Fruit fly (Drosophila melanogaster) whole organism, adult: ENCODE data around the gene RpS30.

ENCODE experiments used
- CG1620 ChIP-seq: fragments of 200-800 bp; sonication (Bioruptor generic); optimal IDR thresholded peaks from 2 replicates; lab custom pipeline; 2016; ENCODE audit warnings: missing biosample characterization, missing genetic modification characterization
- CG5204 ChIP-seq: fragments of 200-800 bp; sonication (Bioruptor generic); optimal IDR thresholded peaks from 2 replicates; lab custom pipeline; 2016; ENCODE audit warnings: missing biosample characterization, missing genetic modification characterization
- CG7045 ChIP-seq: fragments of 200-800 bp; sonication (Bioruptor generic); optimal IDR thresholded peaks from 2 replicates; lab custom pipeline; 2017; ENCODE audit warnings: missing biosample characterization, mild to moderate bottlenecking, missing genetic modification characterization
- Hr96 ChIP-seq: fragments of 200-800 bp; sonication (Bioruptor generic); optimal IDR thresholded peaks from 2 replicates; lab custom pipeline; 2016; ENCODE audit warnings: missing biosample characterization, missing genetic modification characterization
- bab1 ChIP-seq: fragments of 200-800 bp; sonication (Bioruptor generic); optimal IDR thresholded peaks from 3 replicates; lab custom pipeline; 2019; ENCODE audit warnings: missing biosample characterization, mild to moderate bottlenecking, missing genetic modification characterization, moderate library complexity
- cnc ChIP-seq, 2 experiments: fragments of >200 bp; optimal IDR thresholded peaks; 2 replicates each; lab custom pipeline; 2017
- kay ChIP-seq: fragments of 200-800 bp; sonication (Bioruptor generic); peaks from one replicate; lab custom pipeline; 2016; ENCODE audit warnings: missing biosample characterization, missing genetic modification characterization, borderline replicate concordance
- tj ChIP-seq: fragments of 200-800 bp; sonication (Bioruptor generic); optimal IDR thresholded peaks from 3 replicates; lab custom pipeline; 2017; ENCODE audit warnings: missing biosample characterization, mild to moderate bottlenecking, missing genetic modification characterization, moderate library complexity

DNA sequence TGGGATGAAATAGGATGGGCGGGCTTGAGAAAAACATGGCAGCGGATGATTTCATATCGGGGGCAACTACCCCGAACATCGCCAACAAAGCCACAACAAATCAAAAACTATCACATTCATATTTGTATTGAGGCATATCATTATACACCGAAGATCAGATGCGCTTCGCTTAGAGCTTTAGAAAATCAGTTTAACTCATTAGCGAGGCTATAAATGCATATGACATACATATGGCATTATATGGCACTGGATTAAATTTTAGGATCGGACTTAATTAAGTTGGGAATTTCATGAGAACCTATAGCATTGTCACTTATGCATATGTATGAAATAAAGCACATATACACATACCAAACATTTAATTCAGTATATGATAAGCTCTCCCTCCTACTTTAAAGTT lies 4.0 kb upstream of the RpS30 start:
- no peak for TF ChIP-seq Hr96 (GFP tag; lab: Kevin White, UChicago)
- no peak for TF ChIP-seq tj (GFP tag; lab: Kevin White, UChicago)
- no peak for TF ChIP-seq CG1620 (GFP tag; lab: Kevin White, UChicago)
- TF ChIP-seq kay: peak; percentile 48
- no peak for TF ChIP-seq bab1 (GFP tag; lab: Kevin White, UChicago)
- no peak for TF ChIP-seq CG5204
- TF ChIP-seq CG7045 (GFP tag; lab: Kevin White, UChicago): no peak
- no peak for TF ChIP-seq cnc (optimal IDR thresholded peaks at IDR 0.05; lab: Kevin White, UChicago)
